Worm (Caenorhabditis elegans) whole organism, midembryonic: ENCODE measurements around the gene W04E12.2.
"Not testable (repeated sequence)": the region's sequence is repeated elsewhere in the genome, so short reads cannot be mapped to it uniquely, and the experiment has no call there.

ENCODE experiments used
- T22C8.4 ChIP-seq: fragments of 200-800 bp; sonication (Bioruptor generic); IDR thresholded peaks from 2 replicates; pipeline ENCODE4 v1.3.6; 2022; ENCODE audit warnings: missing genetic modification characterization, missing compliant biosample characterization
- cog-1 ChIP-seq: sonication (generic microtip); optimal IDR thresholded peaks from 2 replicates; lab custom pipeline; 2016; ENCODE audit warnings: missing genetic modification characterization, missing compliant biosample characterization
- flt-1 ChIP-seq: fragments of 200-800 bp; sonication (Bioruptor generic); IDR thresholded peaks from 2 replicates; pipeline ENCODE4 v1.3.6; 2022; ENCODE audit warnings: missing genetic modification characterization, missing compliant biosample characterization
- klf-2 ChIP-seq: fragments of 200-800 bp; sonication (Bioruptor generic); conservative IDR thresholded peaks from 2 replicates; pipeline ENCODE4 v1.3.6; 2022; ENCODE audit warnings: missing genetic modification reagents, missing genetic modification characterization, missing compliant biosample characterization
- med-1 ChIP-seq: sonication (generic microtip); optimal IDR thresholded peaks from 2 replicates; lab custom pipeline; 2017; ENCODE audit warnings: missing genetic modification characterization, mild to moderate bottlenecking, missing compliant biosample characterization, antibody characterized with exemption, missing genetic modification reagents; ENCODE audit not compliant: insufficient read depth
- ref-1 ChIP-seq: fragments of 200-800 bp; sonication (Bioruptor generic); conservative IDR thresholded peaks from 2 replicates; pipeline ENCODE4 v1.3.6; 2022; ENCODE audit warnings: missing genetic modification reagents, missing genetic modification characterization, missing compliant biosample characterization
- tab-1 ChIP-seq: fragments of 200-800 bp; sonication (Bioruptor generic); IDR thresholded peaks from 2 replicates; pipeline ENCODE4 v1.3.6; 2022; ENCODE audit warnings: missing genetic modification characterization, missing compliant biosample characterization
- ztf-23 ChIP-seq: fragments of 200-800 bp; sonication (Bioruptor generic); IDR thresholded peaks from 2 replicates; pipeline ENCODE4 v1.3.6; 2022; ENCODE audit warnings: missing genetic modification reagents, missing genetic modification characterization, missing compliant biosample characterization
- ztf-29 ChIP-seq: fragments of 200-800 bp; sonication (Bioruptor generic); IDR thresholded peaks from 2 replicates; pipeline ENCODE4 v1.3.6; 2022; ENCODE audit warnings: missing genetic modification reagents, missing genetic modification characterization, missing compliant biosample characterization

Gene W04E12.2

ce11 chrV:19719253-19719652 lies 21.7 kb downstream of the W04E12.2 start, which contains the start of gene Y116F11A.6:
TSS of gene Y116F11A.6 (plus strand) at chrV:19719553.
- TF ChIP-seq ref-1 (GFP tag; lab: Robert Waterston, UW) = no peak
- TF ChIP-seq ztf-23 (GFP tag; lab: Robert Waterston, UW) = no peak
- TF ChIP-seq T22C8.4 (GFP tag; lab: Robert Waterston, UW) = no peak
- TF ChIP-seq flt-1 (GFP tag; lab: Robert Waterston, UW) = no peak
- no peak for TF ChIP-seq ztf-29 (GFP tag; lab: Robert Waterston, UW)
- TF ChIP-seq med-1 (GFP tag; lab: Kevin White, UChicago) = no peak
- no peak for TF ChIP-seq cog-1
- TF ChIP-seq tab-1 (GFP tag; lab: Robert Waterston, UW) = no peak
- no peak for TF ChIP-seq klf-2 (GFP tag; lab: Robert Waterston, UW)

ce11 chrV:19718660-19719059 lies 22.3 kb downstream of the W04E12.2 start:
- TF ChIP-seq med-1 (GFP tag; lab: Kevin White, UChicago) (no peak), ztf-29 (GFP tag; lab: Robert Waterston, UW) (peak; percentile 52; the same call in 1 of the 2 replicates), flt-1 (GFP tag; lab: Robert Waterston, UW) (no peak), tab-1 (GFP tag; lab: Robert Waterston, UW) (no peak)

- TF ChIP-seq cog-1 (no peak), klf-2 (GFP tag; lab: Robert Waterston, UW) (no peak), ref-1 (GFP tag; lab: Robert Waterston, UW) (no peak), ztf-29 (GFP tag; lab: Robert Waterston, UW) (no peak), flt-1 (GFP tag; lab: Robert Waterston, UW) (no peak), med-1 (GFP tag; lab: Kevin White, UChicago) (no peak), tab-1 (GFP tag; lab: Robert Waterston, UW) (no peak), T22C8.4 (GFP tag; lab: Robert Waterston, UW) (no peak), ztf-23 (GFP tag; lab: Robert Waterston, UW) (no peak)
Measured at ce11 chrV:19717933-19718332, 23.0 kb downstream of the W04E12.2 start.

- TF ChIP-seq ref-1 (GFP tag; lab: Robert Waterston, UW) (no peak), ztf-29 (GFP tag; lab: Robert Waterston, UW) (no peak), T22C8.4 (GFP tag; lab: Robert Waterston, UW) (no peak), ztf-23 (GFP tag; lab: Robert Waterston, UW) (no peak), flt-1 (GFP tag; lab: Robert Waterston, UW) (no peak), cog-1 (no peak), med-1 (GFP tag; lab: Kevin White, UChicago) (no peak), tab-1 (GFP tag; lab: Robert Waterston, UW) (no peak), klf-2 (GFP tag; lab: Robert Waterston, UW) (no peak)
Measured at ce11 chrV:19715847-19716246, 25.1 kb downstream of the W04E12.2 start, which contains the start of gene Y43F8C.17. TSS of gene Y43F8C.17 (plus strand) at chrV:19716147.

ce11 chrV:19715419-19715818 lies 25.5 kb downstream of the W04E12.2 start, which contains the start of gene Y43F8C.16:
TSS of gene Y43F8C.16 (minus strand) at chrV:19715519.
- TF ChIP-seq flt-1 (GFP tag; lab: Robert Waterston, UW) (no peak), T22C8.4 (GFP tag; lab: Robert Waterston, UW) (no peak), cog-1 (no peak), ztf-29 (GFP tag; lab: Robert Waterston, UW) (no peak), tab-1 (GFP tag; lab: Robert Waterston, UW) (no peak), ztf-23 (GFP tag; lab: Robert Waterston, UW) (no peak), med-1 (GFP tag; lab: Kevin White, UChicago) (no peak), klf-2 (GFP tag; lab: Robert Waterston, UW) (no peak), ref-1 (GFP tag; lab: Robert Waterston, UW) (no peak)

- not testable (repeated sequence) for TF ChIP-seq tab-1 (GFP tag; lab: Robert Waterston, UW); med-1 (GFP tag; lab: Kevin White, UChicago); flt-1 (GFP tag; lab: Robert Waterston, UW)
Measured at ce11 chrV:19711646-19712045, 29.3 kb downstream of the W04E12.2 start, which contains the start of gene Y43F8C.23. TSS of gene Y43F8C.23 (minus strand) at chrV:19711746.

ce11 chrV:19710514-19710913 lies 30.4 kb downstream of the W04E12.2 start, which contains the start of gene Y43F8C.15:
TSS of gene Y43F8C.15 (minus strand) at chrV:19710614.
- TF ChIP-seq med-1 (GFP tag; lab: Kevin White, UChicago); T22C8.4 (GFP tag; lab: Robert Waterston, UW); klf-2 (GFP tag; lab: Robert Waterston, UW): not testable (repeated sequence)

ce11 chrV:19708849-19709248 lies 32.1 kb downstream of the W04E12.2 start, which contains the start of gene srv-3:
TSS of gene srv-3 (minus strand) at chrV:19708949.
- TF ChIP-seq flt-1 (GFP tag; lab: Robert Waterston, UW) (no peak), tab-1 (GFP tag; lab: Robert Waterston, UW) (no peak), ztf-29 (GFP tag; lab: Robert Waterston, UW) (no peak), ztf-23 (GFP tag; lab: Robert Waterston, UW) (no peak), klf-2 (GFP tag; lab: Robert Waterston, UW) (no peak), T22C8.4 (GFP tag; lab: Robert Waterston, UW) (no peak), med-1 (GFP tag; lab: Kevin White, UChicago) (no peak), ref-1 (GFP tag; lab: Robert Waterston, UW) (no peak), cog-1 (no peak)

ce11 chrV:19697348-19698172 lies 43.4 kb downstream of the W04E12.2 start, which contains the start of the genes Y43F8C.13 and ani-3:
TSS of gene Y43F8C.13 (minus strand) at chrV:19697398.
TSS of gene ani-3 (plus strand) at chrV:19697732.
- TF ChIP-seq tab-1 (GFP tag; lab: Robert Waterston, UW) = no peak
- no peak for TF ChIP-seq med-1 (GFP tag; lab: Kevin White, UChicago)
- no peak for TF ChIP-seq flt-1 (GFP tag; lab: Robert Waterston, UW)
- TF ChIP-seq T22C8.4 (GFP tag; lab: Robert Waterston, UW) = peak; percentile 46; the same call in 1 of the 2 replicates
